Fruit fly (Drosophila melanogaster): Measurements from ENCODE around the gene skd.

Gene skd

DNA sequence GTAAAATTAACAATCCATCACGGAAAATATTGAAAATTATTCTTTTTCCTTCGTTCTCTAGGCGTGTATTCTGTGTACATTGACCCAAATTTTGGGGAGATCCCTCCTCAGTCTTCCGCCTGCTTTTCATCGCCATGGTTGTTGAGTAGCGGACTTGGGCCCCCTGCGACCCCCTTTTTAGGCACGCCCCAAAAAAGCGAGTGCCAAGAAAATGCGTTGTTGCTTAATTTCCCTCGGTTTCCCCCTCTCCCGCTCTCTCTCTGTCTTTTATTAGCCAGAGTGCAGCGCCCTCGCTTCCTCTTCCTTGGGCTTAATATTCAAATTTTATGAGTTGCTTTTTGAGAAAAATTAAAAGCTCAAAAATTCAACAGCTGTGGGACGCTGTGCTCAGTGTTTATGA lies 13.6 kb upstream of the skd start (continued):
- peak; percentile 25; the same call in 1 of the 2 replicates for TF ChIP-seq rib (GFP tag; IDR thresholded peaks at IDR 0.05)
- no peak for TF ChIP-seq Bgb (GFP tag; IDR thresholded peaks at IDR 0.05; ENCODE audit: partially characterized antibody)
- peak; percentile 80 for TF ChIP-seq CG12769 (tag; optimal IDR thresholded peaks at IDR 0.05)
- peak; percentile 51 for TF ChIP-seq slbo (GFP tag; IDR thresholded peaks at IDR 0.05)
- no peak for TF ChIP-seq CG1832 (GFP tag; optimal IDR thresholded peaks at IDR 0.05)
- TF ChIP-seq Sry-β (GFP tag; optimal IDR thresholded peaks at IDR 0.05) = peak; percentile 43
- TF ChIP-seq eve (GFP tag; optimal IDR thresholded peaks at IDR 0.05) = no peak
- no peak for TF ChIP-seq CG6689 (GFP tag; IDR thresholded peaks at IDR 0.05)
- no peak for TF ChIP-seq CG9817 (tag; optimal IDR thresholded peaks at IDR 0.05)
- 0 out of 3 replicates have a peak, but pooled peaks have one; percentile 12 for TF ChIP-seq row (GFP tag; IDR thresholded peaks at IDR 0.05)
- no peak for TF ChIP-seq Atf3 (GFP tag; optimal IDR thresholded peaks at IDR 0.05)
- TF ChIP-seq lola (GFP tag; optimal IDR thresholded peaks at IDR 0.05) = no peak
- no peak for TF ChIP-seq repo (GFP tag; optimal IDR thresholded peaks at IDR 0.05)
- TF ChIP-seq crol (GFP tag; IDR thresholded peaks at IDR 0.05) = peak; percentile 94
- no peak for TF ChIP-seq Dref (GFP tag; IDR thresholded peaks at IDR 0.05)
- TF ChIP-seq Elba2 (GFP tag; optimal IDR thresholded peaks at IDR 0.05) = no peak
- TF ChIP-seq gcm (GFP tag; optimal IDR thresholded peaks at IDR 0.05) = no peak
- TF ChIP-seq Mrtf (GFP tag; IDR thresholded peaks at IDR 0.05) = no peak
- TF ChIP-seq HHEX (GFP tag; optimal IDR thresholded peaks at IDR 0.05) = no peak
- peak; percentile 37 for TF ChIP-seq sd (tag; optimal IDR thresholded peaks at IDR 0.05)
- TF ChIP-seq CrebB (tag; optimal IDR thresholded peaks at IDR 0.05) = no peak
- TF ChIP-seq sqz (GFP tag; optimal IDR thresholded peaks at IDR 0.05) = no peak
- no peak for TF ChIP-seq CG18476 (GFP tag; optimal IDR thresholded peaks at IDR 0.05)
- TF ChIP-seq HLH3B (GFP tag; IDR thresholded peaks at IDR 0.05) = no peak
- peak; percentile 19 for TF ChIP-seq Abd-B (GFP tag; optimal IDR thresholded peaks at IDR 0.05)
- TF ChIP-seq Atf-2 (GFP tag; optimal IDR thresholded peaks at IDR 0.05) = no peak
- TF ChIP-seq so (GFP tag; IDR thresholded peaks at IDR 0.05) = no peak
- peak; percentile 40 for TF ChIP-seq vvl (GFP tag; IDR thresholded peaks at IDR 0.05)
- no peak for TF ChIP-seq CG5953 (GFP tag; IDR thresholded peaks at IDR 0.05)
- no peak for TF ChIP-seq pho (GFP tag; optimal IDR thresholded peaks at IDR 0.05)
- no peak for TF ChIP-seq gfzf (GFP tag; optimal IDR thresholded peaks at IDR 0.05)
- no peak for TF ChIP-seq Opbp (GFP tag; IDR thresholded peaks at IDR 0.05; ENCODE audit: partially characterized antibody)
- TF ChIP-seq Med (GFP tag) = peak; percentile 51
- TF ChIP-seq CG14050 (GFP tag; IDR thresholded peaks at IDR 0.05) = no peak
- TF ChIP-seq CG33557 (GFP tag; optimal IDR thresholded peaks at IDR 0.05) = no peak
- no peak for TF ChIP-seq sob (GFP tag; IDR thresholded peaks at IDR 0.05)
- 0 out of 2 replicates have a peak, but pooled peaks have one; percentile 8 for TF ChIP-seq gt (GFP tag; IDR thresholded peaks at IDR 0.05)
- TF ChIP-seq Awh (GFP tag; IDR thresholded peaks at IDR 0.05) = no peak
- no peak for TF ChIP-seq Bdp1 (GFP tag; optimal IDR thresholded peaks at IDR 0.05)
- no peak for TF ChIP-seq CG34376 (GFP tag; optimal IDR thresholded peaks at IDR 0.05)
- TF ChIP-seq CG12155 (GFP tag; optimal IDR thresholded peaks at IDR 0.05) = no peak
- peak; percentile 29 for TF ChIP-seq sens (GFP tag)
- 0 out of 3 replicates have a peak, but pooled peaks have one; percentile 13 for TF ChIP-seq z (GFP tag; IDR thresholded peaks at IDR 0.05)
- TF ChIP-seq CG31365 (tag; optimal IDR thresholded peaks at IDR 0.05) = no peak
- no peak for TF ChIP-seq phol (tag; optimal IDR thresholded peaks at IDR 0.05)
- no peak for TF ChIP-seq slou (GFP tag; optimal IDR thresholded peaks at IDR 0.05)
- TF ChIP-seq her (GFP tag; optimal IDR thresholded peaks at IDR 0.05) = no peak
- no peak for TF ChIP-seq CG4404 (GFP tag; IDR thresholded peaks at IDR 0.05)
- TF ChIP-seq CG10267 (tag; optimal IDR thresholded peaks at IDR 0.05) = no peak
- no peak for TF ChIP-seq Gsc (GFP tag; IDR thresholded peaks at IDR 0.05)
- TF ChIP-seq ci (GFP tag; IDR thresholded peaks at IDR 0.05) = 0 out of 3 replicates have a peak, but pooled peaks have one; percentile 7
- TF ChIP-seq Pdp1 (GFP tag; optimal IDR thresholded peaks at IDR 0.05) = peak in 1 of 2 experiments; percentile 26
